Fruit fly (Drosophila melanogaster) S2 (cell line): Measurements from ENCODE around the gene Sems.

Experiments
- CG8478 ChIP-seq: fragments of >200 bp; optimal IDR thresholded peaks from 2 replicates; lab custom pipeline; 2018
- CTCF ChIP-seq, 2 experiments: fragments of >200 bp; optimal IDR thresholded peaks; 2 replicates each; lab custom pipeline; 2018

- TF ChIP-seq CTCF (optimal IDR thresholded peaks at IDR 0.05; lab: Kevin White, UChicago) (no peak), CG8478 (lab: Kevin White, UChicago) (no peak)
These were observed 36.1 kb downstream of the Sems start for dm6 chr3L:20920495-20920894.
